Fruit fly (Drosophila melanogaster) whole organism, wandering third instar larva: ENCODE data around the gene CG31898.
A peak's percentile ranks its signal among the peaks of the same experiment; 100 is the strongest.

Experiments
- Abd-B ChIP-seq: fragments of >200 bp; optimal IDR thresholded peaks from 2 replicates; lab custom pipeline; 2017; ENCODE audit warnings: missing biosample characterization, missing genetic modification characterization
- CG32264 ChIP-seq: fragments of 200-800 bp; sonication (Bioruptor generic); optimal IDR thresholded peaks from 2 replicates; lab custom pipeline; 2016; ENCODE audit warnings: missing biosample characterization, missing genetic modification characterization
- CG9705 ChIP-seq: fragments of 200-800 bp; sonication (Bioruptor generic); optimal IDR thresholded peaks from 2 replicates; lab custom pipeline; 2018; ENCODE audit warnings: missing biosample characterization, mild to moderate bottlenecking, missing genetic modification characterization
- CrebA ChIP-seq: fragments of 200-800 bp; sonication (Bioruptor generic); optimal IDR thresholded peaks from 2 replicates; lab custom pipeline; 2016; ENCODE audit warnings: missing biosample characterization, mild to moderate bottlenecking, missing genetic modification characterization, borderline replicate concordance
- Dfd ChIP-seq: fragments of >200 bp; optimal IDR thresholded peaks from 2 replicates; lab custom pipeline; 2017; ENCODE audit warnings: missing biosample characterization, missing genetic modification characterization
- Dif ChIP-seq: fragments of 200-275, 200-300 bp; sonication (Bioruptor generic); optimal IDR thresholded peaks from 2 replicates; lab custom pipeline; 2018; ENCODE audit warnings: missing biosample characterization, missing genetic modification characterization; ENCODE audit not compliant: partially characterized antibody
- GATAd ChIP-seq: sonication (Bioruptor generic); optimal IDR thresholded peaks from 2 replicates; lab custom pipeline; 2016; ENCODE audit warnings: missing biosample characterization, missing genetic modification characterization
- HLH106 ChIP-seq: fragments of 200-800 bp; optimal IDR thresholded peaks from 3 replicates; lab custom pipeline; 2019; ENCODE audit warnings: missing biosample characterization, mild to moderate bottlenecking, missing genetic modification characterization, moderate library complexity
- Hnf4 ChIP-seq: fragments of 200-800 bp; sonication (Bioruptor generic); optimal IDR thresholded peaks from 2 replicates; lab custom pipeline; 2016; ENCODE audit warnings: missing biosample characterization, mild to moderate bottlenecking, missing genetic modification characterization
- Hr78 ChIP-seq: fragments of >200 bp; optimal IDR thresholded peaks from 2 replicates; lab custom pipeline; 2017; ENCODE audit warnings: missing biosample characterization, missing genetic modification characterization
- Hr83 ChIP-seq: fragments of 200-300 bp; sonication (Bioruptor generic); optimal IDR thresholded peaks from 2 replicates; lab custom pipeline; 2016; ENCODE audit warnings: missing biosample characterization, mild to moderate bottlenecking, missing genetic modification characterization, moderate library complexity; ENCODE audit not compliant: poor library complexity, severe bottlenecking
- Jra ChIP-seq: sonication (Bioruptor generic); optimal IDR thresholded peaks from 2 replicates; lab custom pipeline; 2016; ENCODE audit warnings: missing biosample characterization, missing genetic modification characterization
- Mio ChIP-seq: sonication (Bioruptor generic); optimal IDR thresholded peaks from 2 replicates; lab custom pipeline; 2016; ENCODE audit warnings: missing biosample characterization, missing genetic modification characterization
- Myc ChIP-seq: fragments of >200 bp; optimal IDR thresholded peaks from 2 replicates; lab custom pipeline; 2017
- N ChIP-seq: fragments of >200 bp; optimal IDR thresholded peaks from 2 replicates; lab custom pipeline; 2018; ENCODE audit warnings: missing biosample characterization, missing external identifiers, missing genetic modification characterization
- OdsH ChIP-seq: fragments of 200-800 bp; sonication (Bioruptor generic); optimal IDR thresholded peaks from 2 replicates; lab custom pipeline; 2016; ENCODE audit warnings: missing biosample characterization, mild to moderate bottlenecking, missing genetic modification characterization
- Rel ChIP-seq, 2 experiments: fragments of 200-800 bp; sonication (Bioruptor generic) in 1 of 2; optimal IDR thresholded peaks; 2 replicates in 1 of 2; 3 replicates in 1 of 2; lab custom pipeline; 2016 to 2019; ENCODE audit warnings: mild to moderate bottlenecking in 2 of 2, missing biosample characterization in 2 of 2, missing genetic modification characterization in 2 of 2, moderate library complexity in 1 of 2
- Sp1 ChIP-seq: fragments of 200-800 bp; sonication (Bioruptor generic); optimal IDR thresholded peaks from 3 replicates; lab custom pipeline; 2019; ENCODE audit warnings: missing biosample characterization, mild to moderate bottlenecking, missing genetic modification characterization, moderate library complexity
- Vsx2 ChIP-seq: fragments of 200-300, 225-300 bp; sonication (Bioruptor generic); optimal IDR thresholded peaks from 2 replicates; lab custom pipeline; 2018; ENCODE audit warnings: missing biosample characterization, missing genetic modification characterization; ENCODE audit not compliant: partially characterized antibody
- br ChIP-seq: fragments of 200-800 bp; sonication (Bioruptor generic); optimal IDR thresholded peaks from 2 replicates; lab custom pipeline; 2016; ENCODE audit warnings: missing biosample characterization, missing genetic modification characterization
- brk ChIP-seq: fragments of 200-800 bp; sonication (Bioruptor generic); optimal IDR thresholded peaks from 2 replicates; lab custom pipeline; 2016; ENCODE audit warnings: missing biosample characterization, mild to moderate bottlenecking, missing genetic modification characterization
- dl ChIP-seq, 2 experiments: fragments of 175-275, 200-275 bp in 1 of 2; fragments of 200-275 bp in 1 of 2; sonication (Bioruptor generic); optimal IDR thresholded peaks; lab custom pipeline; 2018; ENCODE audit warnings: mild to moderate bottlenecking in 2 of 2, missing biosample characterization in 2 of 2, missing genetic modification characterization in 2 of 2, moderate library complexity in 2 of 2; ENCODE audit not compliant: partially characterized antibody in 2 of 2, insufficient read depth in 1 of 2
- dmrt93B ChIP-seq: fragments of 200-800 bp; sonication (Bioruptor generic); optimal IDR thresholded peaks from 2 replicates; lab custom pipeline; 2018; ENCODE audit warnings: missing biosample characterization, mild to moderate bottlenecking, missing genetic modification characterization
- dsf ChIP-seq: sonication (Bioruptor generic); optimal IDR thresholded peaks from 2 replicates; lab custom pipeline; 2016; ENCODE audit warnings: missing biosample characterization, missing genetic modification characterization, borderline replicate concordance
- ey ChIP-seq: fragments of 200-800 bp; sonication (Bioruptor generic); optimal IDR thresholded peaks from 2 replicates; lab custom pipeline; 2016; ENCODE audit warnings: missing biosample characterization, missing genetic modification characterization
- foxo ChIP-seq, 2 experiments: fragments of 200-800 bp; sonication (Bioruptor generic); optimal IDR thresholded peaks; 2 replicates in 1 of 2; 3 replicates in 1 of 2; lab custom pipeline; 2016 to 2017; ENCODE audit warnings: missing biosample characterization in 2 of 2, missing genetic modification characterization in 2 of 2
- fru ChIP-seq: fragments of 200-800 bp; sonication (Bioruptor generic); optimal IDR thresholded peaks from 3 replicates; lab custom pipeline; 2016; ENCODE audit warnings: missing biosample characterization, mild to moderate bottlenecking, missing genetic modification characterization
- h ChIP-seq: fragments of 200-800 bp; sonication (Bioruptor generic); optimal IDR thresholded peaks from 3 replicates; lab custom pipeline; 2016; ENCODE audit warnings: missing biosample characterization, mild to moderate bottlenecking, missing genetic modification characterization
- jim ChIP-seq: fragments of 175-275, 200-325 bp; sonication (Bioruptor generic); optimal IDR thresholded peaks from 2 replicates; lab custom pipeline; 2016; ENCODE audit warnings: missing biosample characterization, mild to moderate bottlenecking, missing genetic modification characterization
- lola ChIP-seq: fragments of >200 bp; optimal IDR thresholded peaks from 2 replicates; lab custom pipeline; 2017; ENCODE audit warnings: missing biosample characterization, missing genetic modification characterization
- pan ChIP-seq: fragments of >200 bp; optimal IDR thresholded peaks from 2 replicates; lab custom pipeline; 2017
- psq ChIP-seq: fragments of 200-800 bp; sonication (Bioruptor generic); optimal IDR thresholded peaks from 3 replicates; lab custom pipeline; 2017; ENCODE audit warnings: missing biosample characterization, mild to moderate bottlenecking, missing genetic modification characterization, moderate library complexity
- rgr ChIP-seq: fragments of 200-800 bp; sonication (Bioruptor generic); optimal IDR thresholded peaks from 3 replicates; lab custom pipeline; 2016; ENCODE audit warnings: missing biosample characterization, mild to moderate bottlenecking, missing genetic modification characterization
- sage ChIP-seq: fragments of 200-800 bp; sonication (Bioruptor generic); optimal IDR thresholded peaks from 2 replicates; lab custom pipeline; 2016; ENCODE audit warnings: missing biosample characterization, mild to moderate bottlenecking, missing genetic modification characterization
- sv ChIP-seq: fragments of 200-800 bp; sonication (Bioruptor generic); optimal IDR thresholded peaks from 3 replicates; lab custom pipeline; 2016; ENCODE audit warnings: missing biosample characterization, missing genetic modification characterization
- tai ChIP-seq: sonication (Bioruptor generic); optimal IDR thresholded peaks from 2 replicates; lab custom pipeline; 2016; ENCODE audit warnings: missing biosample characterization, missing genetic modification characterization
- usp ChIP-seq: fragments of >200 bp; optimal IDR thresholded peaks from 2 replicates; lab custom pipeline; 2017; ENCODE audit warnings: missing biosample characterization, missing genetic modification characterization
- woc ChIP-seq: sonication (Bioruptor generic); optimal IDR thresholded peaks from 2 replicates; lab custom pipeline; 2016; ENCODE audit warnings: missing biosample characterization, mild to moderate bottlenecking, missing genetic modification characterization

Gene CG31898

dm6 chr2L:8382646-8383045 is 17.6 kb upstream of the CG31898 start, which contains the start of the genes CG13392 and Rcd4:
Gene CG13392 (minus strand): TSS chr2L:8382807.
Gene Rcd4 (plus strand): TSS chr2L:8382861.
- TF ChIP-seq brk (GFP tag; lab: Kevin White, UChicago) (peak; percentile 84), Hnf4 (GFP tag; lab: Kevin White, UChicago) (peak; percentile 92), fru (GFP tag; lab: Kevin White, UChicago) (peak; percentile 90), GATAd (GFP tag; lab: Kevin White, UChicago) (no peak), sv (GFP tag; lab: Kevin White, UChicago) (peak; percentile 71), OdsH (peak; percentile 74), Rel (GFP tag; optimal IDR thresholded peaks at IDR 0.05; lab: Kevin White, UChicago) (no peak), Rel (tag; optimal IDR thresholded peaks at IDR 0.05; lab: Kevin White, UChicago) (peak; percentile 76), dl (GFP tag; optimal IDR thresholded peaks at IDR 0.05; lab: Kevin White, UChicago; ENCODE audit: insufficient read depth in 1 of 2, partially characterized antibody in 2 of 2) (no peak), Jra (GFP tag; lab: Kevin White, UChicago) (peak; percentile 83), h (peak; percentile 87), CG9705 (GFP tag; lab: Kevin White, UChicago) (peak; percentile 37), Hr78 (GFP tag; lab: Kevin White, UChicago) (no peak), foxo (GFP tag; optimal IDR thresholded peaks at IDR 0.05; lab: Kevin White, UChicago) (peak; percentile 24 to 88), dmrt93B (GFP tag; lab: Kevin White, UChicago) (peak; percentile 26), sage (GFP tag; lab: Kevin White, UChicago) (peak; percentile 46), br (GFP tag; lab: Kevin White, UChicago) (peak; percentile 85), CG32264 (peak; percentile 49), psq (GFP tag; lab: Kevin White, UChicago) (peak; percentile 70), pan (lab: Kevin White, UChicago) (no peak), Myc (lab: Kevin White, UChicago) (peak; percentile 46), usp (GFP tag; lab: Kevin White, UChicago) (no peak), rgr (GFP tag; lab: Kevin White, UChicago) (peak; percentile 90), Sp1 (GFP tag; lab: Kevin White, UChicago) (peak; percentile 64), Hr83 (peak; percentile 94), N (GFP tag; lab: Kevin White, UChicago) (no peak), ey (GFP tag; lab: Kevin White, UChicago) (peak; percentile 73), Mio (GFP tag; lab: Kevin White, UChicago) (peak; percentile 23), Dif (GFP tag; lab: Kevin White, UChicago) (no peak), lola (no peak), Abd-B (no peak), Dfd (GFP tag; lab: Kevin White, UChicago) (no peak), Vsx2 (no peak), CrebA (GFP tag; lab: Kevin White, UChicago) (no peak), tai (GFP tag; lab: Kevin White, UChicago) (no peak), HLH106 (peak; percentile 68), dsf (GFP tag; lab: Kevin White, UChicago) (peak; percentile 30), jim (GFP tag; lab: Kevin White, UChicago) (peak; percentile 36), woc (GFP tag; lab: Kevin White, UChicago) (peak; percentile 45)
- TF ChIP-seq, all 38 proteins: peak for 25

- TF ChIP-seq Dfd (GFP tag; lab: Kevin White, UChicago) (no peak), Myc (lab: Kevin White, UChicago) (no peak), Rel (GFP tag; optimal IDR thresholded peaks at IDR 0.05; lab: Kevin White, UChicago) (peak; percentile 70), Rel (tag; optimal IDR thresholded peaks at IDR 0.05; lab: Kevin White, UChicago) (peak; percentile 85), Hnf4 (GFP tag; lab: Kevin White, UChicago) (peak; percentile 85), sage (GFP tag; lab: Kevin White, UChicago) (peak; percentile 83), OdsH (peak; percentile 94), brk (GFP tag; lab: Kevin White, UChicago) (peak; percentile 94), usp (GFP tag; lab: Kevin White, UChicago) (no peak), ey (GFP tag; lab: Kevin White, UChicago) (peak; percentile 82), CrebA (GFP tag; lab: Kevin White, UChicago) (no peak), jim (GFP tag; lab: Kevin White, UChicago) (no peak), Hr83 (peak; percentile 28), dmrt93B (GFP tag; lab: Kevin White, UChicago) (peak; percentile 90), h (peak; percentile 94), Dif (GFP tag; lab: Kevin White, UChicago) (no peak), Mio (GFP tag; lab: Kevin White, UChicago) (peak; percentile 42), rgr (GFP tag; lab: Kevin White, UChicago) (peak; percentile 93), Vsx2 (no peak), woc (GFP tag; lab: Kevin White, UChicago) (peak; percentile 92), N (GFP tag; lab: Kevin White, UChicago) (no peak), GATAd (GFP tag; lab: Kevin White, UChicago) (peak; percentile 65), fru (GFP tag; lab: Kevin White, UChicago) (peak; percentile 92), CG9705 (GFP tag; lab: Kevin White, UChicago) (peak; percentile 90), Hr78 (GFP tag; lab: Kevin White, UChicago) (no peak), Sp1 (GFP tag; lab: Kevin White, UChicago) (peak; percentile 96), br (GFP tag; lab: Kevin White, UChicago) (peak; percentile 82), HLH106 (peak; percentile 97), psq (GFP tag; lab: Kevin White, UChicago) (peak; percentile 93), Abd-B (no peak), tai (GFP tag; lab: Kevin White, UChicago) (peak; percentile 90), sv (GFP tag; lab: Kevin White, UChicago) (peak; percentile 88), Jra (GFP tag; lab: Kevin White, UChicago) (peak; percentile 84), CG32264 (peak; percentile 32), dl (GFP tag; optimal IDR thresholded peaks at IDR 0.05; lab: Kevin White, UChicago; ENCODE audit: insufficient read depth in 1 of 2, partially characterized antibody in 2 of 2) (no peak), lola (no peak), foxo (GFP tag; optimal IDR thresholded peaks at IDR 0.05; lab: Kevin White, UChicago) (peak in 1 of 2 experiments; percentile 95), pan (lab: Kevin White, UChicago) (no peak), dsf (GFP tag; lab: Kevin White, UChicago) (peak; percentile 82)
- TF ChIP-seq, all 38 proteins: peak for 25
Observed at dm6 chr2L:8384108-8384601, 16.1 kb upstream of the CG31898 start, which contains the start of the genes Dad1 and CG13384. Gene Dad1 (minus strand): TSS chr2L:8384137. Gene CG13384 (plus strand): TSS chr2L:8384455.
